Worm (Caenorhabditis elegans) whole organism, young adult: ENCODE measurements around the gene ctsa-1.1.

Experiments used
- D2030.7 ChIP-seq: fragments of 200-800 bp; sonication (Bioruptor generic); IDR thresholded peaks from 2 replicates; pipeline ENCODE4 v1.3.6; 2022; ENCODE audit warnings: missing genetic modification reagents, missing genetic modification characterization, missing compliant biosample characterization
- F10E7.11 ChIP-seq: sonication (generic microtip); optimal IDR thresholded peaks from 2 replicates; lab custom pipeline; 2017; ENCODE audit warnings: mild to moderate bottlenecking, missing genetic modification characterization, moderate library complexity, missing compliant biosample characterization
- F22D6.2 ChIP-seq: sonication (generic microtip); optimal IDR thresholded peaks from 2 replicates; lab custom pipeline; 2016; ENCODE audit warnings: mild to moderate bottlenecking, missing genetic modification characterization, missing compliant biosample characterization
- F37B4.10 ChIP-seq: fragments of 200-800 bp; sonication (Bioruptor generic); IDR thresholded peaks from 2 replicates; pipeline ENCODE4 v1.3.6; 2022; ENCODE audit warnings: missing genetic modification characterization, missing compliant biosample characterization
- F55B11.4 ChIP-seq: sonication (generic microtip); optimal IDR thresholded peaks from 2 replicates; lab custom pipeline; 2016; ENCODE audit warnings: missing compliant biosample characterization, missing genetic modification characterization, borderline replicate concordance; ENCODE audit not compliant: insufficient read depth
- K11D2.4 ChIP-seq: fragments of 200-800 bp; sonication (Bioruptor generic); IDR thresholded peaks from 2 replicates; pipeline ENCODE4 v1.3.6; 2022; ENCODE audit warnings: missing genetic modification reagents, missing genetic modification characterization, missing compliant biosample characterization
- K12H6.12 ChIP-seq: fragments of 200-800 bp; sonication (Bioruptor generic); optimal IDR thresholded peaks from 2 replicates; lab custom pipeline; 2018; ENCODE audit warnings: mild to moderate bottlenecking, missing genetic modification characterization, missing compliant biosample characterization
- T07F8.4 ChIP-seq: sonication (generic microtip); optimal IDR thresholded peaks from 2 replicates; lab custom pipeline; 2016; ENCODE audit warnings: mild to moderate bottlenecking, missing genetic modification characterization, moderate library complexity, missing compliant biosample characterization
- Y53G8AR.9 ChIP-seq: fragments of 200-800 bp; sonication (Bioruptor generic); conservative IDR thresholded peaks from 2 replicates; pipeline ENCODE4 v1.3.6; 2022; ENCODE audit warnings: missing genetic modification reagents, missing genetic modification characterization, missing compliant biosample characterization
- Y79H2A.3 ChIP-seq: fragments of 200-800 bp; sonication (Bioruptor generic); conservative IDR thresholded peaks from 2 replicates; pipeline ENCODE4 v1.3.6; 2022; ENCODE audit warnings: missing genetic modification reagents, missing genetic modification characterization, missing compliant biosample characterization
- ZK185.1 ChIP-seq: sonication (generic microtip); optimal IDR thresholded peaks from 2 replicates; lab custom pipeline; 2016; ENCODE audit warnings: mild to moderate bottlenecking, missing genetic modification characterization, missing compliant biosample characterization; ENCODE audit not compliant: poor library complexity, severe bottlenecking
- akir-1 ChIP-seq: fragments of 200-800 bp; sonication (Bioruptor generic); optimal IDR thresholded peaks from 2 replicates; lab custom pipeline; 2018; ENCODE audit warnings: mild to moderate bottlenecking, missing genetic modification characterization, moderate library complexity, missing compliant biosample characterization
- aptf-2 ChIP-seq: fragments of 200-800 bp; sonication (Bioruptor generic); conservative IDR thresholded peaks from 2 replicates; pipeline ENCODE4 v1.3.6; 2022; ENCODE audit warnings: missing genetic modification reagents, missing genetic modification characterization, missing compliant biosample characterization
- aptf-3 ChIP-seq: fragments of 200-800 bp; sonication (Bioruptor generic); IDR thresholded peaks from 2 replicates; pipeline ENCODE4 v1.3.6; 2022; ENCODE audit warnings: missing genetic modification characterization, missing compliant biosample characterization
- atf-7 ChIP-seq: sonication (generic microtip); optimal IDR thresholded peaks from 2 replicates; lab custom pipeline; 2017; ENCODE audit warnings: mild to moderate bottlenecking, missing genetic modification characterization, missing compliant biosample characterization
- attf-5 ChIP-seq: fragments of 200-800 bp; sonication (Bioruptor generic); optimal IDR thresholded peaks from 2 replicates; lab custom pipeline; 2018; ENCODE audit warnings: mild to moderate bottlenecking, missing genetic modification characterization, missing compliant biosample characterization
- ccch-3 ChIP-seq: fragments of 200-800 bp; sonication (Bioruptor generic); optimal IDR thresholded peaks from 2 replicates; lab custom pipeline; 2018; ENCODE audit warnings: mild to moderate bottlenecking, missing genetic modification characterization, missing compliant biosample characterization
- cebp-1 ChIP-seq, 2 experiments: fragments of 200-800 bp in 1 of 2; sonication (Bioruptor generic) in 1 of 2; sonication (generic microtip) in 1 of 2; IDR thresholded peaks in 1 of 2; optimal IDR thresholded peaks in 1 of 2; 2 replicates each; pipeline versions ENCODE4 v1.3.6 to Lab custom; 2017 to 2022; ENCODE audit warnings: missing compliant biosample characterization in 2 of 2, missing genetic modification characterization in 2 of 2, mild to moderate bottlenecking in 1 of 2, missing genetic modification reagents in 1 of 2, moderate library complexity in 1 of 2
- ceh-40 ChIP-seq: fragments of 200-800 bp; sonication (Bioruptor generic); IDR thresholded peaks from 2 replicates; pipeline ENCODE4 v1.3.6; 2022; ENCODE audit warnings: missing genetic modification characterization, missing compliant biosample characterization
- ceh-79 ChIP-seq: sonication (generic microtip); optimal IDR thresholded peaks from 2 replicates; lab custom pipeline; 2017; ENCODE audit warnings: mild to moderate bottlenecking, missing genetic modification characterization, missing compliant biosample characterization
- die-1 ChIP-seq: sonication (generic microtip); optimal IDR thresholded peaks from 2 replicates; lab custom pipeline; 2016; ENCODE audit warnings: missing genotype, mild to moderate bottlenecking, missing genetic modification characterization, missing compliant biosample characterization
- dox-1 ChIP-seq: fragments of 200-800 bp; sonication (Bioruptor generic); IDR thresholded peaks from 2 replicates; pipeline ENCODE4 v1.3.6; 2022; ENCODE audit warnings: missing genetic modification reagents, missing genetic modification characterization, missing compliant biosample characterization
- dpl-1 ChIP-seq: fragments of 150-350 bp; optimal IDR thresholded peaks from 2 replicates; lab custom pipeline; 2014; ENCODE audit warnings: missing biosample characterization, missing genetic modification reagents, missing genetic modification characterization
- efl-1 ChIP-seq: fragments of 150-350 bp; optimal IDR thresholded peaks from 2 replicates; lab custom pipeline; 2014; ENCODE audit warnings: missing biosample characterization, missing genetic modification reagents, missing genetic modification characterization
- egrh-3 ChIP-seq: fragments of 200-800 bp; sonication (Bioruptor generic); IDR thresholded peaks from 2 replicates; pipeline ENCODE4 v1.3.6; 2022; ENCODE audit warnings: missing genetic modification reagents, missing genetic modification characterization, missing compliant biosample characterization
- ekl-4 ChIP-seq: fragments of 200-800 bp; sonication (Bioruptor generic); IDR thresholded peaks from 2 replicates; pipeline ENCODE4 v1.3.6; 2022; ENCODE audit warnings: missing genetic modification reagents, missing genetic modification characterization, missing compliant biosample characterization
- him-1 ChIP-seq: sonication (generic microtip); optimal IDR thresholded peaks from 2 replicates; lab custom pipeline; 2016; ENCODE audit warnings: missing genotype, missing genetic modification reagents, missing genetic modification characterization, missing compliant biosample characterization
- hmg-1.2 ChIP-seq: fragments of 200-800 bp; sonication (Bioruptor generic); IDR thresholded peaks from 2 replicates; pipeline ENCODE4 v1.3.6; 2022; ENCODE audit warnings: missing genetic modification reagents, missing genetic modification characterization, missing compliant biosample characterization
- hrde-1 ChIP-seq: sonication (generic microtip); optimal IDR thresholded peaks from 2 replicates; lab custom pipeline; 2016; ENCODE audit warnings: missing genetic modification characterization, mild to moderate bottlenecking, missing compliant biosample characterization, moderate library complexity, missing genotype, missing genetic modification reagents, borderline replicate concordance
- hsf-1 ChIP-seq: fragments of 200-800 bp; sonication (Bioruptor generic); IDR thresholded peaks from 2 replicates; pipeline ENCODE4 v1.3.6; 2022; ENCODE audit warnings: missing genetic modification reagents, missing genetic modification characterization, missing compliant biosample characterization
- let-526 ChIP-seq: fragments of 200-800 bp; sonication (Bioruptor generic); IDR thresholded peaks from 2 replicates; pipeline ENCODE4 v1.3.6; 2022; ENCODE audit warnings: missing genetic modification reagents, missing genetic modification characterization, missing compliant biosample characterization
- lin-35 ChIP-seq, 3 experiments: fragments of 150-350 bp in 2 of 3; sonication (generic microtip) in 1 of 3; optimal IDR thresholded peaks; 2 replicates each; lab custom pipeline; 2014 to 2018; ENCODE audit warnings: missing biosample characterization in 3 of 3, missing genetic modification characterization in 3 of 3, missing genetic modification reagents in 3 of 3
- lin-54 ChIP-seq: fragments of 200-800 bp; sonication (Bioruptor generic); optimal IDR thresholded peaks from 2 replicates; lab custom pipeline; 2018; ENCODE audit warnings: mild to moderate bottlenecking, missing genetic modification characterization, missing compliant biosample characterization
- lsy-27 ChIP-seq: sonication (generic microtip); optimal IDR thresholded peaks from 2 replicates; lab custom pipeline; 2017; ENCODE audit warnings: missing genetic modification characterization, mild to moderate bottlenecking, missing compliant biosample characterization, antibody characterized with exemption, missing genotype, borderline replicate concordance; ENCODE audit not compliant: insufficient read depth
- madf-10 ChIP-seq: sonication (generic microtip); optimal IDR thresholded peaks from 2 replicates; lab custom pipeline; 2016; ENCODE audit warnings: mild to moderate bottlenecking, missing genetic modification characterization, missing compliant biosample characterization
- madf-6 ChIP-seq: fragments of 200-800 bp; sonication (Bioruptor generic); IDR thresholded peaks from 2 replicates; pipeline ENCODE4 v1.3.6; 2022; ENCODE audit warnings: missing genetic modification reagents, missing genetic modification characterization, missing compliant biosample characterization
- nhr-179 ChIP-seq: sonication (generic microtip); optimal IDR thresholded peaks from 2 replicates; lab custom pipeline; 2016; ENCODE audit warnings: mild to moderate bottlenecking, missing genetic modification characterization, missing compliant biosample characterization
- pbrm-1 ChIP-seq: fragments of 200-800 bp; sonication (Bioruptor generic); IDR thresholded peaks from 2 replicates; pipeline ENCODE4 v1.3.6; 2022; ENCODE audit warnings: missing genetic modification reagents, missing genetic modification characterization, missing compliant biosample characterization
- rec-8 ChIP-seq, 2 experiments: sonication (generic microtip); optimal IDR thresholded peaks; 2 replicates each; lab custom pipeline; 2016; ENCODE audit warnings: mild to moderate bottlenecking in 2 of 2, missing genetic modification characterization in 2 of 2, missing genetic modification reagents in 2 of 2, missing genotype in 2 of 2, missing biosample characterization in 1 of 2, missing compliant biosample characterization in 1 of 2, moderate library complexity in 1 of 2
- repo-1 ChIP-seq: sonication (generic microtip); optimal IDR thresholded peaks from 2 replicates; lab custom pipeline; 2017; ENCODE audit warnings: mild to moderate bottlenecking, missing genetic modification characterization, missing compliant biosample characterization
- snpc-1.3 ChIP-seq: sonication (generic microtip); optimal IDR thresholded peaks from 2 replicates; lab custom pipeline; 2017; ENCODE audit warnings: missing genetic modification characterization, mild to moderate bottlenecking, missing compliant biosample characterization, antibody characterized with exemption, moderate library complexity, missing genotype, missing genetic modification reagents; ENCODE audit not compliant: insufficient read depth
- sptf-2 ChIP-seq: fragments of 200-800 bp; sonication (Bioruptor generic); optimal IDR thresholded peaks from 2 replicates; lab custom pipeline; 2018; ENCODE audit warnings: mild to moderate bottlenecking, missing genetic modification characterization, missing compliant biosample characterization
- tbp1 ChIP-seq: fragments of 200-800 bp; sonication (Bioruptor generic); optimal IDR thresholded peaks from 2 replicates; lab custom pipeline; 2018; ENCODE audit warnings: mild to moderate bottlenecking, missing genetic modification characterization, missing compliant biosample characterization
- tlf-1 ChIP-seq: fragments of 200-800 bp; sonication (Bioruptor generic); optimal IDR thresholded peaks from 2 replicates; lab custom pipeline; 2018; ENCODE audit warnings: mild to moderate bottlenecking, missing genetic modification characterization, missing compliant biosample characterization
- ztf-18 ChIP-seq: sonication (generic microtip); optimal IDR thresholded peaks from 2 replicates; lab custom pipeline; 2016; ENCODE audit warnings: missing genotype, mild to moderate bottlenecking, missing genetic modification characterization, missing compliant biosample characterization
- ztf-25 ChIP-seq: fragments of 200-800 bp; sonication (Bioruptor generic); IDR thresholded peaks from 2 replicates; pipeline ENCODE4 v1.3.6; 2022; ENCODE audit warnings: missing genetic modification reagents, missing genetic modification characterization, missing compliant biosample characterization

The ctsa-1.1 gene

ce11 chrII:4739984-4740462 lies 2.6 kb downstream of the ctsa-1.1 start, which contains the start of gene eas-1 (continued):
- TF ChIP-seq dpl-1 (GFP tag; lab: Kevin White, UChicago) (peak; percentile 78), ekl-4 (no peak), hrde-1 (tag; lab: Kevin White, UChicago) (no peak), Y53G8AR.9 (GFP tag; lab: Robert Waterston, UW) (no peak), him-1 (peak; percentile 61), madf-10 (no peak), egrh-3 (GFP tag; lab: Robert Waterston, UW) (no peak), efl-1 (GFP tag; lab: Kevin White, UChicago) (peak; percentile 82), aptf-3 (GFP tag; lab: Robert Waterston, UW) (no peak), F37B4.10 (GFP tag; lab: Robert Waterston, UW) (no peak), nhr-179 (tag; lab: Kevin White, UChicago) (no peak), sptf-2 (peak; percentile 5), cebp-1 (GFP tag; IDR thresholded peaks at IDR 0.05; lab: Robert Waterston, UW) (no peak), cebp-1 (tag; optimal IDR thresholded peaks at IDR 0.05; lab: Kevin White, UChicago) (no peak), F10E7.11 (tag; lab: Kevin White, UChicago) (no peak), Y79H2A.3 (GFP tag; lab: Robert Waterston, UW) (no peak), lin-35 (GFP tag; optimal IDR thresholded peaks at IDR 0.05; lab: Kevin White, UChicago) (peak in 2 of 3 experiments; percentile 46 to 91), ZK185.1 (tag; lab: Kevin White, UChicago) (peak; percentile 84), dox-1 (peak; percentile 79), let-526 (GFP tag; lab: Robert Waterston, UW) (peak; percentile 73; the same call in 1 of the 2 replicates), hsf-1 (GFP tag; lab: Robert Waterston, UW) (no peak), aptf-2 (GFP tag; lab: Robert Waterston, UW) (peak; percentile 76; the same call in 1 of the 2 replicates), T07F8.4 (tag; lab: Kevin White, UChicago) (no peak), lsy-27 (tag; lab: Kevin White, UChicago) (no peak), K12H6.12 (tag; lab: Kevin White, UChicago) (peak; percentile 50), F22D6.2 (tag; lab: Kevin White, UChicago) (peak; percentile 8), attf-5 (GFP tag; lab: Kevin White, UChicago) (peak; percentile 76), ztf-25 (GFP tag; lab: Robert Waterston, UW) (peak; percentile 76; the same call in 1 of the 2 replicates), F55B11.4 (no peak), atf-7 (tag; lab: Kevin White, UChicago) (peak; percentile 73), hmg-1.2 (0 out of 2 replicates have a peak, but pooled peaks have one; percentile 23), D2030.7 (peak; percentile 70), tbp1 (peak; percentile 44), pbrm-1 (peak; percentile 53; the same call in 1 of the 2 replicates), K11D2.4 (GFP tag; lab: Robert Waterston, UW) (peak; percentile 64; the same call in 1 of the 2 replicates), lin-54 (GFP tag; lab: Kevin White, UChicago) (peak; percentile 94), ccch-3 (GFP tag; lab: Kevin White, UChicago) (peak; percentile 37), madf-6 (GFP tag; lab: Robert Waterston, UW) (peak; percentile 69), tlf-1 (GFP tag; lab: Kevin White, UChicago) (peak; percentile 20), snpc-1.3 (tag; lab: Kevin White, UChicago) (no peak), ceh-40 (GFP tag; lab: Robert Waterston, UW) (no peak), die-1 (tag; lab: Kevin White, UChicago) (no peak), rec-8 (tag; optimal IDR thresholded peaks at IDR 0.05; lab: Kevin White, UChicago) (no peak), repo-1 (tag; lab: Kevin White, UChicago) (no peak), ztf-18 (tag; lab: Kevin White, UChicago) (peak; percentile 27), akir-1 (peak; percentile 58), ceh-79 (tag; lab: Kevin White, UChicago) (no peak)
